Fruit fly (Drosophila melanogaster): ENCODE data around the gene Dd.

Dd gene

dm6 chrX:21369149-21369988 is 45.6 kb upstream of the Dd start (continued):
- TF ChIP-seq CG9797 (GFP tag; optimal IDR thresholded peaks at IDR 0.05): no peak
- no peak for TF ChIP-seq chm (GFP tag; IDR thresholded peaks at IDR 0.05)
- TF ChIP-seq tin (GFP tag; optimal IDR thresholded peaks at IDR 0.05): no peak
- TF ChIP-seq CG12299 (tag; optimal IDR thresholded peaks at IDR 0.05): no peak
- no peak for TF ChIP-seq ssp (GFP tag; IDR thresholded peaks at IDR 0.05)
- peak; percentile 6 for TF ChIP-seq gem (tag; optimal IDR thresholded peaks at IDR 0.05)
- peak; percentile 59 for TF ChIP-seq cg (GFP tag; optimal IDR thresholded peaks at IDR 0.05)
- no peak for TF ChIP-seq fd64A (GFP tag; optimal IDR thresholded peaks at IDR 0.05)
- TF ChIP-seq corto (GFP tag; optimal IDR thresholded peaks at IDR 0.05): no peak
- no peak for TF ChIP-seq Nf-YC (tag; optimal IDR thresholded peaks at IDR 0.05)
- no peak for TF ChIP-seq CG4707 (GFP tag; optimal IDR thresholded peaks at IDR 0.05)
- no peak for TF ChIP-seq CG17568 (GFP tag; optimal IDR thresholded peaks at IDR 0.05)
- TF ChIP-seq Pdp1 (GFP tag; optimal IDR thresholded peaks at IDR 0.05): no peak
- peak; percentile 54 for TF ChIP-seq sens (GFP tag)
- no peak for TF ChIP-seq CG11504 (tag; optimal IDR thresholded peaks at IDR 0.05)
- no peak for TF ChIP-seq lov (optimal IDR thresholded peaks at IDR 0.05)
- TF ChIP-seq lov (GFP tag; IDR thresholded peaks at IDR 0.05): no peak
- peak; percentile 17 for TF ChIP-seq stwl (tag; optimal IDR thresholded peaks at IDR 0.05)
- TF ChIP-seq insv (GFP tag; optimal IDR thresholded peaks at IDR 0.05): no peak
- peak; percentile 1 for TF ChIP-seq exex (tag; optimal IDR thresholded peaks at IDR 0.05)
- no peak for TF ChIP-seq CG17328 (GFP tag; IDR thresholded peaks at IDR 0.05)
- TF ChIP-seq grau (tag; optimal IDR thresholded peaks at IDR 0.05): no peak
- TF ChIP-seq yki (optimal IDR thresholded peaks at IDR 0.05): no peak
- TF ChIP-seq dysf (GFP tag; IDR thresholded peaks at IDR 0.05): no peak
- TF ChIP-seq crp (GFP tag; optimal IDR thresholded peaks at IDR 0.05): peak in 1 of 2 experiments; percentile 74
- TF ChIP-seq eve (GFP tag; optimal IDR thresholded peaks at IDR 0.05): peak in 1 of 2 experiments; percentile 81
- TF ChIP-seq CG2116 (GFP tag; optimal IDR thresholded peaks at IDR 0.05): peak; percentile 6
- TF ChIP-seq slbo (GFP tag; IDR thresholded peaks at IDR 0.05): 0 out of 2 replicates have a peak, but pooled peaks have one; percentile 19
- no peak for TF ChIP-seq CG15601 (tag; optimal IDR thresholded peaks at IDR 0.05)
- TF ChIP-seq nom (GFP tag; optimal IDR thresholded peaks at IDR 0.05): peak; percentile 62
- TF ChIP-seq CG2129 (GFP tag; IDR thresholded peaks at IDR 0.05; ENCODE audit: partially characterized antibody): no peak
- TF ChIP-seq HLH3B (GFP tag; IDR thresholded peaks at IDR 0.05): no peak
- TF ChIP-seq CG2120 (GFP tag; optimal IDR thresholded peaks at IDR 0.05): peak; percentile 7
- peak; percentile 14 for TF ChIP-seq CG10543 (GFP tag; optimal IDR thresholded peaks at IDR 0.05)
- TF ChIP-seq chinmo (GFP tag; IDR thresholded peaks at IDR 0.05; ENCODE audit: partially characterized antibody): peak; percentile 76; the same call in 1 of the 4 replicates
- TF ChIP-seq CHES-1-like (GFP tag; optimal IDR thresholded peaks at IDR 0.05): peak; percentile 2
- no peak for TF ChIP-seq Dfd (GFP tag; optimal IDR thresholded peaks at IDR 0.05)
- TF ChIP-seq sd (tag; optimal IDR thresholded peaks at IDR 0.05): peak; percentile 44
- TF ChIP-seq CG13287 (GFP tag; IDR thresholded peaks at IDR 0.05; ENCODE audit: partially characterized antibody): peak; percentile 18; the same call in 1 of the 2 replicates
- no peak for TF ChIP-seq CG10274 (GFP tag; optimal IDR thresholded peaks at IDR 0.05)
- no peak for TF ChIP-seq ERR (GFP tag; optimal IDR thresholded peaks at IDR 0.05)
- no peak for TF ChIP-seq MTF-1 (GFP tag; optimal IDR thresholded peaks at IDR 0.05; ENCODE audit: borderline replicate concordance)
- peak; percentile 54 for TF ChIP-seq bbx (GFP tag; IDR thresholded peaks at IDR 0.05; ENCODE audit: partially characterized antibody)
- TF ChIP-seq klu (GFP tag; IDR thresholded peaks at IDR 0.05): no peak
- TF ChIP-seq Ssrp (tag; optimal IDR thresholded peaks at IDR 0.05): no peak

All from whole organism, embryonic.